Worm (Caenorhabditis elegans) whole organism, L3 larva: ENCODE results near the gene nifk-1.

Experiments
- R02D3.7 ChIP-seq: fragments of 150-350 bp; optimal IDR thresholded peaks from 2 replicates; lab custom pipeline; 2014; ENCODE audit warnings: missing biosample characterization, missing genetic modification characterization
- ZK546.5 ChIP-seq: sonication (generic microtip); optimal IDR thresholded peaks from 2 replicates; lab custom pipeline; 2017; ENCODE audit warnings: missing biosample characterization, missing genetic modification characterization
- aly-2 ChIP-seq: fragments of 150-350 bp; optimal IDR thresholded peaks from 2 replicates; lab custom pipeline; 2014; ENCODE audit warnings: missing biosample characterization, missing genetic modification characterization
- ama-1 ChIP-seq: fragments of 150-350 bp; optimal IDR thresholded peaks from 2 replicates; lab custom pipeline; 2018
- ceh-16 ChIP-seq: sonication (generic microtip); optimal IDR thresholded peaks from 2 replicates; lab custom pipeline; 2017; ENCODE audit warnings: missing biosample characterization, missing genetic modification characterization
- ceh-28 ChIP-seq: fragments of 150-350 bp; optimal IDR thresholded peaks from 2 replicates; lab custom pipeline; 2014; ENCODE audit warnings: missing biosample characterization, missing genetic modification reagents, missing genetic modification characterization
- ceh-82 ChIP-seq: fragments of 150-350 bp; optimal IDR thresholded peaks from 2 replicates; lab custom pipeline; 2014; ENCODE audit warnings: missing biosample characterization, missing genetic modification characterization
- egl-5 ChIP-seq: fragments of 150-350 bp; optimal IDR thresholded peaks from 2 replicates; lab custom pipeline; 2017; ENCODE audit warnings: missing biosample characterization, missing genetic modification reagents, missing genetic modification characterization, inconsistent platforms
- elt-1 ChIP-seq: fragments of 150-350 bp; optimal IDR thresholded peaks from 2 replicates; lab custom pipeline; 2014; ENCODE audit warnings: missing biosample characterization, missing genetic modification characterization
- elt-2 ChIP-seq: sonication (generic microtip); optimal IDR thresholded peaks from 2 replicates; lab custom pipeline; 2016; ENCODE audit warnings: missing genetic modification reagents, mild to moderate bottlenecking, missing genetic modification characterization, missing compliant biosample characterization
- fkh-10 ChIP-seq: sonication (generic microtip); optimal IDR thresholded peaks from 2 replicates; lab custom pipeline; 2017; ENCODE audit warnings: missing biosample characterization, missing genetic modification reagents, missing genetic modification characterization
- fos-1 ChIP-seq: fragments of 150-350 bp; optimal IDR thresholded peaks from 2 replicates; lab custom pipeline; 2014; ENCODE audit warnings: missing biosample characterization, missing genetic modification characterization
- hmg-11 ChIP-seq: sonication (generic microtip); optimal IDR thresholded peaks from 2 replicates; lab custom pipeline; 2016; ENCODE audit warnings: missing genetic modification characterization, missing compliant biosample characterization
- jun-1 ChIP-seq: fragments of 150-350 bp; optimal IDR thresholded peaks from 2 replicates; lab custom pipeline; 2014; ENCODE audit warnings: missing biosample characterization, missing genetic modification reagents, missing genetic modification characterization
- lin-15B ChIP-seq: fragments of 150-350 bp; optimal IDR thresholded peaks from 2 replicates; lab custom pipeline; 2014; ENCODE audit warnings: missing biosample characterization, missing genetic modification characterization
- lin-39 ChIP-seq: fragments of 150-350 bp; optimal IDR thresholded peaks from 2 replicates; lab custom pipeline; 2018; ENCODE audit warnings: missing biosample characterization, missing genetic modification reagents, missing genetic modification characterization
- lsy-12 ChIP-seq: sonication (generic microtip); optimal IDR thresholded peaks from 2 replicates; lab custom pipeline; 2016; ENCODE audit warnings: mild to moderate bottlenecking, missing genetic modification characterization, missing compliant biosample characterization
- mml-1 ChIP-seq: fragments of 150-350 bp; sonication (generic microtip); optimal IDR thresholded peaks from 3 replicates; lab custom pipeline; 2014; ENCODE audit warnings: missing biosample characterization, missing genetic modification characterization
- nfya-1 ChIP-seq: sonication (generic microtip); optimal IDR thresholded peaks from 2 replicates; lab custom pipeline; 2017; ENCODE audit warnings: missing genetic modification characterization, mild to moderate bottlenecking, missing compliant biosample characterization, antibody characterized with exemption, moderate library complexity; ENCODE audit not compliant: insufficient read depth
- nhr-11 ChIP-seq: fragments of 150-350 bp; optimal IDR thresholded peaks from 2 replicates; lab custom pipeline; 2014; ENCODE audit warnings: missing biosample characterization, missing genetic modification characterization
- nhr-23 ChIP-seq: fragments of 150-350 bp; optimal IDR thresholded peaks from 2 replicates; lab custom pipeline; 2014; ENCODE audit warnings: missing biosample characterization, missing genetic modification reagents, missing genetic modification characterization
- nhr-28 ChIP-seq: fragments of 150-350 bp; optimal IDR thresholded peaks from 2 replicates; lab custom pipeline; 2014; ENCODE audit warnings: missing biosample characterization, missing genetic modification characterization
- nhr-43 ChIP-seq: sonication (generic microtip); optimal IDR thresholded peaks from 2 replicates; lab custom pipeline; 2016; ENCODE audit warnings: mild to moderate bottlenecking, missing genetic modification characterization, missing compliant biosample characterization; ENCODE audit not compliant: poor library complexity, severe bottlenecking
- nhr-67 ChIP-seq: fragments of 150-350 bp; optimal IDR thresholded peaks from 2 replicates; lab custom pipeline; 2014; ENCODE audit warnings: missing biosample characterization, missing genetic modification characterization
- nhr-76 ChIP-seq: fragments of 150-350 bp; sonication (generic microtip); optimal IDR thresholded peaks from 5 replicates; lab custom pipeline; 2014; ENCODE audit warnings: missing biosample characterization, missing genetic modification characterization
- pha-4 ChIP-seq: fragments of 150-350 bp; optimal IDR thresholded peaks from 2 replicates; lab custom pipeline; 2014; ENCODE audit warnings: missing biosample characterization, missing genetic modification reagents, missing genetic modification characterization
- pqm-1 ChIP-seq: fragments of 150-350 bp; optimal IDR thresholded peaks from 2 replicates; lab custom pipeline; 2017; ENCODE audit warnings: missing biosample characterization, missing genetic modification characterization, inconsistent platforms
- snpc-4 ChIP-seq: fragments of 150-350 bp; optimal IDR thresholded peaks from 2 replicates; lab custom pipeline; 2014; ENCODE audit warnings: missing biosample characterization, missing genetic modification characterization
- tbx-2 ChIP-seq: sonication (generic microtip); optimal IDR thresholded peaks from 2 replicates; lab custom pipeline; 2016; ENCODE audit warnings: mild to moderate bottlenecking, missing genetic modification characterization, missing compliant biosample characterization
- unc-62 ChIP-seq: fragments of 150-350 bp; sonication (generic microtip); optimal IDR thresholded peaks from 4 replicates; lab custom pipeline; 2014; ENCODE audit warnings: missing biosample characterization, missing genetic modification reagents, missing genetic modification characterization
- zag-1 ChIP-seq: fragments of 150-350 bp; optimal IDR thresholded peaks from 2 replicates; lab custom pipeline; 2014; ENCODE audit warnings: missing biosample characterization, missing genetic modification characterization
- ztf-4 ChIP-seq: fragments of 150-350 bp; optimal IDR thresholded peaks from 2 replicates; lab custom pipeline; 2014; ENCODE audit warnings: missing biosample characterization, missing genetic modification characterization

The nifk-1 gene

DNA sequence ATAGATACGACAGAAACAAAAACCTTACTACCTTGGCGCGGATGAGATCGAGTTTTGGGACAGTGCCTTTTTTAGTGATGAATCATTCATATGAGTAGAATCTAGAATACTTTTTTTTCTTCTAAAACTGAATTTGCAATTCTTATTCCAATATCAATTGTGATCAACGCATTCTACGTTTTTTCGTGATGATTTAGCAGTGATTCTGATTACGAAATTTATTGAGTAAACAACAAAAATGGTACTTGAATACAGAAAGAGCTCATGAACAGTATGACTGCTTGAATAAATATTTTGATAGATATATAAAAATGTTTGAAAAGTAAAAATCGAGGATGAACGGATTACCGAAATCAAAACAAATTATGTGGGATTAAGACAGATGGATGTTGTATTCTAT lies 22.0 kb upstream of the nifk-1 start, which contains the start of gene him-18:
Gene him-18 (minus strand): TSS at position 101 of the 400 bp plus-strand sequence.
- TF ChIP-seq zag-1 (tag; lab: Kevin White, UChicago), result no peak
- TF ChIP-seq nhr-67 (tag; lab: Kevin White, UChicago), result no peak
- no peak for TF ChIP-seq nfya-1 (tag; lab: Kevin White, UChicago)
- TF ChIP-seq, all 47 proteins: peak for 0

ce11 chrIII:4708909-4709308 lies 15.8 kb upstream of the nifk-1 start, which contains the start of gene T04A8.18:
Gene T04A8.18 (plus strand): TSS chrIII:4709209.
- no peak for TF ChIP-seq nhr-43 (tag; lab: Kevin White, UChicago)
- no peak for TF ChIP-seq nhr-11 (tag; lab: Kevin White, UChicago)
- no peak for TF ChIP-seq mml-1 (tag; lab: Kevin White, UChicago)
- no peak for TF ChIP-seq snpc-4 (tag; lab: Kevin White, UChicago)
- TF ChIP-seq aly-2 (tag; lab: Kevin White, UChicago), result no peak
- TF ChIP-seq fos-1, result no peak
- no peak for TF ChIP-seq ztf-4
- TF ChIP-seq ceh-16 (tag; lab: Kevin White, UChicago), result no peak
- TF ChIP-seq R02D3.7, result no peak

- TF ChIP-seq pha-4 (tag; lab: Kevin White, UChicago), result no peak
- TF ChIP-seq unc-62 (GFP tag; lab: Kevin White, UChicago), result no peak
- no peak for TF ChIP-seq snpc-4 (tag; lab: Kevin White, UChicago)
- no peak for TF ChIP-seq nhr-67 (tag; lab: Kevin White, UChicago)
- TF ChIP-seq egl-5 (tag; lab: Kevin White, UChicago), result no peak
- TF ChIP-seq pqm-1 (tag; lab: Kevin White, UChicago), result no peak
- TF ChIP-seq elt-1, result no peak
- TF ChIP-seq lin-39 (tag; lab: Kevin White, UChicago), result no peak
- TF ChIP-seq jun-1, result no peak
- TF ChIP-seq lsy-12, result no peak
- TF ChIP-seq ceh-28 (tag; lab: Kevin White, UChicago), result no peak
These were observed 13.6 kb upstream of the nifk-1 start, which contains the start of gene T04A8.13 for ce11 chrIII:4706678-4707077. Gene T04A8.13 (plus strand): TSS chrIII:4706978.

DNA sequence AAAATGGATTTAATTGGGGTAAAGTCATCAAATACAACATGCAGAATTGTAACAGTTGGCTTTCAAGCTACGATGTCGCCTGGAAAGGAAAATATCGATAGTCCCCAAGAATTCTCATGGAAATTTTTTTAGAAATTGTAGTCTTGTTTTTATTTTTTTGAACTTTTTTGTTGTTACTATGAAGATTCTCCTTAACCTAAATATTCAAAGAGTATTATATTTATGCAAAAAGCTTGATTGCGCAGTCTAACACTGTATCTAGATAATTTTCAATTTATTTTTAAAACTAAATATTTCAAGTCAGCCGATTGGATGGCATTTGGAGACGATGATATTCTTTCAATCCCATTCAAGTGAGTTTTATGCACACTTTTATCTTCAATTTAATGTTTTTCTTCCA lies 12.1 kb upstream of the nifk-1 start, which contains the start of gene pgap-2:
Gene pgap-2 (plus strand): TSS at position 301 of the 400 bp plus-strand sequence.
- TF ChIP-seq ZK546.5 (tag; lab: Kevin White, UChicago), result no peak
- no peak for TF ChIP-seq lin-39 (tag; lab: Kevin White, UChicago)
- TF ChIP-seq R02D3.7, result no peak
- no peak for TF ChIP-seq ztf-4
- TF ChIP-seq nhr-28 (tag; lab: Kevin White, UChicago), result no peak
- no peak for TF ChIP-seq fkh-10 (GFP tag; lab: Kevin White, UChicago)
- TF ChIP-seq ama-1 (lab: Kevin White, UChicago), result no peak
- no peak for TF ChIP-seq elt-2 (tag; lab: Kevin White, UChicago)

DNA sequence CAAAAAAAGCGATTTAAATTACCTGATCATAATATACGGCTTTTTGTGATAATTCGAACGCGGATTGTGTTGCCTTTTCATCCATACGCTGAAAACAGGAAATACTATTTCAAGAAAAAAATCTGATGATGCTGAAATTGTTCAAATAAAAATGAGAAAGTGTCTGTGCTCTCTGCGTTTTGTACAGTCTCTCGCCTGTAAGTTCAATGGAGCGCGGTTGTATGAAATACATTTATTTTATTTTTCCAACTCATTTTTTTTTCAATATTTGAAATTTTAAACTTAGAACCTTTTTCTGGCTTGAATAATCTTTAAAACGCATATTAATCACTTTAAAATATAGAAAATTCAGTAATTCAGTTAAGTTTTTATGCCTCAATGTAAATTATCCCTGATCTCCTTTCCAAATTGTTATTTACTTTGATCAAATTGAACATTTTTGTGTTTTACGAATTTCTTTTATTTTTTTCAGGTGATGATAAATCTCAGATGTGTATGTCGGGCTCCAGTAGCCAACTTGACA lies 10.9 kb upstream of the nifk-1 start, which contains the start of the genes clp-2 and mrpl-16:
Gene clp-2 (minus strand): TSS at position 94 of the 523 bp plus-strand sequence.
Gene mrpl-16 (plus strand): TSS at position 473 of the 523 bp plus-strand sequence.
- TF ChIP-seq nhr-23 (peak; percentile 12), ZK546.5 (tag; lab: Kevin White, UChicago) (no peak), egl-5 (tag; lab: Kevin White, UChicago) (no peak), zag-1 (tag; lab: Kevin White, UChicago) (no peak), lin-39 (tag; lab: Kevin White, UChicago) (no peak), ceh-28 (tag; lab: Kevin White, UChicago) (no peak), hmg-11 (no peak), lin-15B (tag; lab: Kevin White, UChicago) (peak; percentile 43), fos-1 (no peak), ceh-82 (tag; lab: Kevin White, UChicago) (no peak), unc-62 (GFP tag; lab: Kevin White, UChicago) (no peak), fkh-10 (GFP tag; lab: Kevin White, UChicago) (no peak), R02D3.7 (no peak), tbx-2 (no peak), pqm-1 (tag; lab: Kevin White, UChicago) (no peak), nhr-76 (tag; lab: Kevin White, UChicago) (no peak), nfya-1 (tag; lab: Kevin White, UChicago) (peak; percentile 53)
